Worm (Caenorhabditis elegans): ENCODE measurements around the gene str-178.

ce11 chrV:12697364-12697901, 18.9 kb downstream of the str-178 start, which contains the start of gene istr-1:
- TF ChIP-seq rnt-1 (tag; optimal IDR thresholded peaks at IDR 0.05) (no peak), hlh-8 (tag; optimal IDR thresholded peaks at IDR 0.05) (no peak), dve-1 (tag; optimal IDR thresholded peaks at IDR 0.05) (no peak), pag-3 (tag; optimal IDR thresholded peaks at IDR 0.05; ENCODE audit: borderline replicate concordance) (no peak), elt-4 (tag; optimal IDR thresholded peaks at IDR 0.05) (no peak), pax-1 (tag; optimal IDR thresholded peaks at IDR 0.05) (no peak), hlh-6 (tag; optimal IDR thresholded peaks at IDR 0.05) (no peak), Y22D7AL.16 (tag; optimal IDR thresholded peaks at IDR 0.05) (no peak), pqm-1 (tag; optimal IDR thresholded peaks at IDR 0.05) (no peak), odd-2 (tag; optimal IDR thresholded peaks at IDR 0.05) (no peak), elt-2 (tag; optimal IDR thresholded peaks at IDR 0.05) (no peak), nhr-11 (tag; optimal IDR thresholded peaks at IDR 0.05) (no peak)
